Worm (Caenorhabditis elegans) whole organism, mixed stage, embryonic: Measurements from ENCODE around the gene C50F4.12.
A peak's percentile ranks its signal among the peaks of the same experiment; 100 is the strongest.

Source experiments
- ces-1 ChIP-seq: fragments of 150-350 bp; optimal IDR thresholded peaks from 2 replicates; lab custom pipeline; 2014; ENCODE audit warnings: missing biosample characterization, missing genetic modification reagents, missing genetic modification characterization
- drap-1 ChIP-seq: fragments of 200-800 bp; sonication (Bioruptor generic); optimal IDR thresholded peaks from 3 replicates; lab custom pipeline; 2018; ENCODE audit warnings: mild to moderate bottlenecking, missing genetic modification characterization, missing compliant biosample characterization
- nhr-12 ChIP-seq: fragments of 150-350 bp; optimal IDR thresholded peaks from 2 replicates; lab custom pipeline; 2014; ENCODE audit warnings: missing biosample characterization, missing genetic modification characterization
- nhr-76 ChIP-seq: sonication (generic microtip); optimal IDR thresholded peaks from 2 replicates; lab custom pipeline; 2017; ENCODE audit warnings: missing biosample characterization, missing genetic modification characterization
- unc-120 ChIP-seq: sonication (generic microtip); optimal IDR thresholded peaks from 2 replicates; lab custom pipeline; 2017; ENCODE audit warnings: missing genetic modification characterization, missing compliant biosample characterization; ENCODE audit not compliant: poor library complexity, severe bottlenecking

- TF ChIP-seq ces-1 (GFP tag; lab: Kevin White, UChicago) (no peak), drap-1 (no peak), nhr-12 (no peak), nhr-76 (tag; lab: Kevin White, UChicago) (no peak), unc-120 (tag; lab: Kevin White, UChicago) (peak; percentile 34)
Measured at ce11 chrV:9536505-9536904, 3.0 kb downstream of the C50F4.12 start, which contains the start of gene C50F4.4.
